Fruit fly (Drosophila melanogaster) whole organism, adult: ENCODE measurements around the gene CG13054.

Experiments
- CG11617 ChIP-seq: fragments of 200-800 bp; sonication (Bioruptor generic); optimal IDR thresholded peaks from 2 replicates; lab custom pipeline; 2017; ENCODE audit warnings: mild to moderate bottlenecking, missing biosample characterization, missing genetic modification reagents, missing genetic modification characterization
- CG12768 ChIP-seq: fragments of 200-800 bp; sonication (Bioruptor generic); optimal IDR thresholded peaks from 2 replicates; lab custom pipeline; 2017; ENCODE audit warnings: missing biosample characterization, missing genetic modification characterization, mild to moderate bottlenecking, moderate library complexity, missing genetic modification reagents
- CG14711 ChIP-seq: fragments of 200-800 bp; sonication (Bioruptor generic); optimal IDR thresholded peaks from 2 replicates; lab custom pipeline; 2018; ENCODE audit warnings: missing biosample characterization, mild to moderate bottlenecking, missing genetic modification characterization, moderate library complexity
- CG1620 ChIP-seq: fragments of 200-800 bp; sonication (Bioruptor generic); optimal IDR thresholded peaks from 2 replicates; lab custom pipeline; 2016; ENCODE audit warnings: missing biosample characterization, missing genetic modification characterization
- CG33017 ChIP-seq: fragments of 200-800 bp; sonication (Bioruptor generic); optimal IDR thresholded peaks from 2 replicates; lab custom pipeline; 2018; ENCODE audit warnings: missing biosample characterization, mild to moderate bottlenecking, missing genetic modification characterization, moderate library complexity
- CG5204 ChIP-seq: fragments of 200-800 bp; sonication (Bioruptor generic); optimal IDR thresholded peaks from 2 replicates; lab custom pipeline; 2016; ENCODE audit warnings: missing biosample characterization, missing genetic modification characterization
- CG7045 ChIP-seq: fragments of 200-800 bp; sonication (Bioruptor generic); optimal IDR thresholded peaks from 2 replicates; lab custom pipeline; 2017; ENCODE audit warnings: missing biosample characterization, mild to moderate bottlenecking, missing genetic modification characterization
- CG7101 ChIP-seq: fragments of 200-800 bp; sonication (Bioruptor generic); optimal IDR thresholded peaks from 2 replicates; lab custom pipeline; 2018; ENCODE audit warnings: missing biosample characterization, mild to moderate bottlenecking, missing genetic modification characterization, moderate library complexity
- Clk ChIP-seq: fragments of 200-800 bp; sonication (Bioruptor generic); optimal IDR thresholded peaks from 2 replicates; lab custom pipeline; 2017; ENCODE audit warnings: missing biosample characterization, missing genetic modification characterization
- Crg-1 ChIP-seq: fragments of 200-800 bp; sonication (Bioruptor generic); optimal IDR thresholded peaks from 2 replicates; lab custom pipeline; 2016; ENCODE audit warnings: missing biosample characterization, missing genetic modification characterization
- Hr96 ChIP-seq: fragments of 200-800 bp; sonication (Bioruptor generic); optimal IDR thresholded peaks from 2 replicates; lab custom pipeline; 2016; ENCODE audit warnings: missing biosample characterization, missing genetic modification characterization
- Mnt ChIP-seq: fragments of 200-800 bp; sonication (Bioruptor generic); optimal IDR thresholded peaks from 2 replicates; lab custom pipeline; 2016; ENCODE audit warnings: missing biosample characterization, mild to moderate bottlenecking, missing genetic modification characterization
- bab1 ChIP-seq: fragments of 200-800 bp; sonication (Bioruptor generic); optimal IDR thresholded peaks from 3 replicates; lab custom pipeline; 2019; ENCODE audit warnings: missing biosample characterization, mild to moderate bottlenecking, missing genetic modification characterization, moderate library complexity
- cic ChIP-seq: fragments of 200-800 bp; sonication (Bioruptor generic); optimal IDR thresholded peaks from 2 replicates; lab custom pipeline; 2017; ENCODE audit warnings: missing biosample characterization, mild to moderate bottlenecking, missing genetic modification characterization, moderate library complexity
- cnc ChIP-seq, 2 experiments: fragments of >200 bp; optimal IDR thresholded peaks; 2 replicates each; lab custom pipeline; 2017
- kay ChIP-seq: fragments of 200-800 bp; sonication (Bioruptor generic); peaks from one replicate; lab custom pipeline; 2016; ENCODE audit warnings: missing biosample characterization, missing genetic modification characterization, borderline replicate concordance
- ovo ChIP-seq: fragments of 200-800 bp; sonication (Bioruptor generic); optimal IDR thresholded peaks from 2 replicates; lab custom pipeline; 2016; ENCODE audit warnings: missing biosample characterization, missing genetic modification characterization
- pad ChIP-seq: fragments of 200-800 bp; sonication (Bioruptor generic); optimal IDR thresholded peaks from 3 replicates; lab custom pipeline; 2017; ENCODE audit warnings: missing biosample characterization, missing genetic modification characterization, mild to moderate bottlenecking, moderate library complexity, missing genetic modification reagents
- tj ChIP-seq: fragments of 200-800 bp; sonication (Bioruptor generic); optimal IDR thresholded peaks from 3 replicates; lab custom pipeline; 2017; ENCODE audit warnings: missing biosample characterization, mild to moderate bottlenecking, missing genetic modification characterization, moderate library complexity
- toe ChIP-seq: fragments of 200-800 bp; sonication (Bioruptor generic); optimal IDR thresholded peaks from 2 replicates; lab custom pipeline; 2016; ENCODE audit warnings: missing biosample characterization, missing genetic modification characterization

CG13054 gene

DNA sequence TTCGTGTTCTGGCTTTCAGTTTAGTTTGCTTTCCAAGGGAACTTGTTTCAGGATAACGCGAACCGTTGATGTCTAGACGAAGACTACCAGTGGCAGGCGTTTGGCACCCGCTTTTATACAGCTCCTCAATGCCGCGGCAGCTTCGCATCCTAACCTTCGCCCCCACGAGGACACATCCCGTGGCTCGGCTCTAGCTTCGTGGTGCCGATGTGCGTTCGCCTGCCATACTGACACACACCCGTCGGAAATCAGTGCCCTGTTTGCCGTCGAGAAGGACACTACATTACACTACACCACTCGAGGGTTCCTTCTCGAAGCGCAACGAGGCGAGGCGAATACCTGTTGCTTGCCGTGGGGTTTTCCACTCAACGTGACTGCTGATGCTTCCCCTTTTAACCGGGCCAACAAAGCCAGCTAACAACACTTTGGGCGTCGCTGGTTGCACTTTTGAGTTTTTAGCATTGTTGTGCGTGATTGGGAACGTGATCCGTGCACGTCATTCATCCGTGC lies at the start of gene CG13054:
Gene CG13054, minus strand, starts transcription at position 74 of the 510 bp plus-strand sequence.
- TF ChIP-seq Clk (GFP tag; lab: Kevin White, UChicago) (no peak), tj (GFP tag; lab: Kevin White, UChicago) (no peak), CG11617 (GFP tag; lab: Kevin White, UChicago) (no peak), kay (GFP tag; lab: Kevin White, UChicago) (no peak)

DNA sequence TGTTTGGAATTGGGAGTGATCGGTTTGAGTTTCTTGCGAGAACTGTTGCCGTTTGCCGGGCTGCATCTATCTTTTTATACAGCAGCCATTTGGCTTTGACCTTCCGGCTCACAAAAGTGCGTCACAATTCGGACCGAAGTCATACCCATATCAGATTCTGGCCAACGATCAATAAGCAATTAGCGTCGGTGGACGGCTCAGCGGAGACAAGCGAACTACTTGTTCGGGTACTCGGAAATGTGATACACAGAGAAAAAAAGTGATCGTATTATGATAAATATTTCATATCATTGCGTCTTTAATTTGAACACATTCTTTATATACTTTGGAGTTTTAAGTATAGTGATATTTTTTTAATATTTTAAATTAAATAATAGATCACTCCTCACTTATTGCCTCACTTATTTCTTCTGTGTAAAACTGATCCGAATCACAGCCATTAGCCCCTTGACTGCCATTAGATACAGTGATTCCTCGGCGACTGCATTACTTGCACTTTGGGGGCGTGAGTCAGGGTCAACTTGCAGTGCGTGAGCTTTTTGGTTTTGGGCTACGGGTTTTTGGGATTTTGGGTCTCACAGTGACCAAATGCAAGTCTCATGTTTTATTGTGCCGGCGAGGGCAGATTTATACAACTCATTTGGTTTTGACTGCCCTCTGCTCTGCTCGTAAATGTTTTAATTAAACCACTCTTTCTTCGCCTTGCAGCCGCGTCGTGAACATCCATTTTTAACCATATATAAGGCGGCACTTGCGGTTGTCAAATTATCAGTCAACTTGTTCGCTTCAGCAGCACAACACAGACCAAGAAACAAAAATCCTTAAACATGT lies 49.0 kb upstream of the CG13054 start, which contains the start of the genes CG13043 and CG13063:
Gene CG13043, minus strand, starts transcription at position 51 of the 831 bp plus-strand sequence.
Gene CG13063, plus strand, starts transcription at position 781 of the 831 bp plus-strand sequence.
- no peak for TF ChIP-seq CG12768 (GFP tag; lab: Kevin White, UChicago)
- no peak for TF ChIP-seq CG33017 (tag; lab: Kevin White, UChicago)
- no peak for TF ChIP-seq pad
- no peak for TF ChIP-seq bab1 (GFP tag; lab: Kevin White, UChicago)
- no peak for TF ChIP-seq Crg-1 (GFP tag; lab: Kevin White, UChicago)
- no peak for TF ChIP-seq kay (GFP tag; lab: Kevin White, UChicago)
- no peak for TF ChIP-seq Clk (GFP tag; lab: Kevin White, UChicago)
- no peak for TF ChIP-seq cic (GFP tag; lab: Kevin White, UChicago)
- no peak for TF ChIP-seq cnc (optimal IDR thresholded peaks at IDR 0.05; lab: Kevin White, UChicago)
- no peak for TF ChIP-seq CG5204 (GFP tag; lab: Kevin White, UChicago)
- no peak for TF ChIP-seq Hr96 (GFP tag; lab: Kevin White, UChicago)
- TF ChIP-seq CG7045 (GFP tag; lab: Kevin White, UChicago): no peak
- no peak for TF ChIP-seq CG7101 (tag; lab: Kevin White, UChicago)
- no peak for TF ChIP-seq CG14711 (tag; lab: Kevin White, UChicago)
- TF ChIP-seq tj (GFP tag; lab: Kevin White, UChicago): no peak
- TF ChIP-seq toe: no peak

DNA sequence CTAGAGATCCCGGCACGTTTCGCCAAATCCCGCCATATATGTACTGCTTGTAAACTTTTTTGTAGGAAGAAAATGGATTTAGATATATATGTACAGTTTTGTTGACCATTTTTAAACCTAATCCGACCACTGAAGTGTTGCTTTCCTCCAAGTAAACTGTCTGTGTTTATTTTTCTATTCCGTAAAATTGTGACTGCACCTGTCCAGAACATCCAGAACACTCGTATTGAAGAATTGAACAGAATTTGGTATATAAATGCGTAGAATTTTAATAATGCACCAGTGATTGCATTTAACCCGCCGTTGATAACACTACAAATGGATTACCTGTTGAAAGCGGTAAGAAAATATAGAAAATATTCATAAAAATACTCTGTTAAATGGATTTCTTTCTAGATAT lies 47.0 kb upstream of the CG13054 start, which contains the start of gene CG43249:
Gene CG43249, plus strand, starts transcription at position 301 of the 400 bp plus-strand sequence.
- TF ChIP-seq Hr96 (GFP tag; lab: Kevin White, UChicago) (no peak), CG33017 (tag; lab: Kevin White, UChicago) (no peak), cnc (optimal IDR thresholded peaks at IDR 0.05; lab: Kevin White, UChicago) (no peak), ovo (no peak), Crg-1 (GFP tag; lab: Kevin White, UChicago) (no peak), CG7101 (tag; lab: Kevin White, UChicago) (no peak), CG12768 (GFP tag; lab: Kevin White, UChicago) (no peak), cic (GFP tag; lab: Kevin White, UChicago) (no peak)

DNA sequence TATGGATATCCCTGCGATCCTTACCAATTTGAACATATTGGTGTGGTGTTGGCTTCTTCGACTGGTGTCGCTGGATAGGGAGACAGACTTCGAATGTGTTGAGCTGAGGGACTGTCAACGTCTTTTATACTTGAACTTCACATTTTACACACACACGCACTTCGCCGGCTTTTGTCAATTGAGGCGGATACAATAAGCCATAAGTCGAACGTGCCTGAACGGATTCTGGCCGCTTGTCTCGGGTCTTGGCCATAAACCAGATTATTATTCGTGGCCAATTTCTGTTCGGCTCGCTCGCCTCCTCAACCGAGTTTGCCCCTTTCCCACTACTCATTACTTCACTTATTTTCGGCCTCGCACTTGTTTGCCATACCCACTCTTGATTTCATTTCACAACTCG lies 46.1 kb upstream of the CG13054 start, which contains the start of gene CG13044:
Gene CG13044, minus strand, starts transcription at position 101 of the 400 bp plus-strand sequence.
- TF ChIP-seq ovo (no peak), CG7045 (GFP tag; lab: Kevin White, UChicago) (no peak), CG12768 (GFP tag; lab: Kevin White, UChicago) (no peak), CG1620 (GFP tag; lab: Kevin White, UChicago) (no peak), Hr96 (GFP tag; lab: Kevin White, UChicago) (no peak), CG14711 (tag; lab: Kevin White, UChicago) (no peak), Mnt (no peak), CG7101 (tag; lab: Kevin White, UChicago) (no peak), kay (GFP tag; lab: Kevin White, UChicago) (no peak), pad (no peak), CG11617 (GFP tag; lab: Kevin White, UChicago) (no peak), Crg-1 (GFP tag; lab: Kevin White, UChicago) (no peak), toe (no peak)

DNA sequence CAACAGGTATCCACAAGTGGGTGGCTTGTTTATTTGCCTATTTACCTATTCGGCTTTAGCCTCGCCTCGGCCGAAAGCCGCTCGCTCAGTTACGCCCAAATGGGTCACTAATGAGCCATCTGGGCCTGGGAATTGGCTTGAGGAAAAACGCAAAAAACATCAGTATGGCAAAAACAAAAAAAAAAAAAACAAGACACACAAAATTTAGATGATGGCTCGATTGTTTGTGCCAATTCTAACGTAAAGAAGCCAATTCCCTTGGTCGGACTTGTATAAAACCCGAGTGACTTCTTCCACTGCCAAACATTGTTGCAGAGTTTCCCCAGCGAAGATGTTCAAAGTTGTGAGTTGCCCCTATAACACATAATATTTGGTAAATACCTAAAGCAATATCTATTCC lies 44.2 kb upstream of the CG13054 start, which contains the start of gene CG4982:
Gene CG4982, plus strand, starts transcription at position 301 of the 400 bp plus-strand sequence.
- TF ChIP-seq CG14711 (tag; lab: Kevin White, UChicago) (no peak), pad (no peak), Clk (GFP tag; lab: Kevin White, UChicago) (no peak), CG1620 (GFP tag; lab: Kevin White, UChicago) (no peak), CG11617 (GFP tag; lab: Kevin White, UChicago) (no peak), cic (GFP tag; lab: Kevin White, UChicago) (no peak)

DNA sequence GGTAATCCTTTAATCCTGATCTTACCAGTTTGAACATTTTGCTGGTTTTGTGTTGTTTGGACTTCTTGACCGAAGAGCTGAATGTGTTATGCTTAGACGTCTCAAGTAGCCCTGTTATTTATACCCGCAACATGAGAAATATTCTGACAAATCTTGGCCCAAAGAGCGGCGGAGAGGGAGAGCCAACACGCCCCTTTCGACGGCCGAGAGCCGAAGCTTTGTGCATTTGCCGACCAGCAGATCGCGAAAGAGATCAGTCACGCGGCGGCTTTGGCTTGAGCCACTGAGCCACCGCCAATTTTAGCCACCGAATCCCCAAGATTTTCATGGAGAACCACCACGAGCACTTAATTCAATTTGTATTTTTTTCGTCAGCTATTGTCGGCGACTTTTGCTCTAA lies 38.5 kb upstream of the CG13054 start, which contains the start of gene CG4962:
Gene CG4962, minus strand, starts transcription at position 101 of the 400 bp plus-strand sequence.
- TF ChIP-seq CG5204 (GFP tag; lab: Kevin White, UChicago) (no peak), cnc (optimal IDR thresholded peaks at IDR 0.05; lab: Kevin White, UChicago) (no peak), cic (GFP tag; lab: Kevin White, UChicago) (no peak)
